Fruit fly (Drosophila melanogaster) S2 (cell line): ENCODE results near the gene CG5131.

Experiments used
- CG8478 ChIP-seq: fragments of >200 bp; optimal IDR thresholded peaks from 2 replicates; lab custom pipeline; 2018
- CTCF ChIP-seq, 2 experiments: fragments of >200 bp; optimal IDR thresholded peaks; 2 replicates each; lab custom pipeline; 2018

- no peak for TF ChIP-seq CTCF (optimal IDR thresholded peaks at IDR 0.05; lab: Kevin White, UChicago)
- no peak for TF ChIP-seq CG8478 (lab: Kevin White, UChicago)
Measured at dm6 chr2L:17436500-17436899, 47.8 kb upstream of the CG5131 start, which contains the start of gene CG33928.
